Worm (Caenorhabditis elegans) whole organism, L2 larva: ENCODE data around the gene D2007.1.

Experiments used
- blmp-1 ChIP-seq: sonication (generic microtip); optimal IDR thresholded peaks from 2 replicates; lab custom pipeline; 2017; ENCODE audit warnings: missing genetic modification characterization, mild to moderate bottlenecking, missing compliant biosample characterization, antibody characterized with exemption, moderate library complexity; ENCODE audit not compliant: insufficient read depth
- egl-27 ChIP-seq: sonication (generic microtip); optimal IDR thresholded peaks from 3 replicates; lab custom pipeline; 2017; ENCODE audit warnings: missing biosample characterization, missing genetic modification reagents, missing genetic modification characterization
- lin-11 ChIP-seq: fragments of 150-350 bp; sonication (generic microtip); optimal IDR thresholded peaks from 2 replicates; lab custom pipeline; 2014; ENCODE audit warnings: missing biosample characterization, missing genetic modification characterization, inconsistent platforms, mixed read lengths
- nhr-12 ChIP-seq: fragments of 150-350 bp; optimal IDR thresholded peaks from 2 replicates; lab custom pipeline; 2014; ENCODE audit warnings: missing biosample characterization, missing genetic modification characterization

DNA sequence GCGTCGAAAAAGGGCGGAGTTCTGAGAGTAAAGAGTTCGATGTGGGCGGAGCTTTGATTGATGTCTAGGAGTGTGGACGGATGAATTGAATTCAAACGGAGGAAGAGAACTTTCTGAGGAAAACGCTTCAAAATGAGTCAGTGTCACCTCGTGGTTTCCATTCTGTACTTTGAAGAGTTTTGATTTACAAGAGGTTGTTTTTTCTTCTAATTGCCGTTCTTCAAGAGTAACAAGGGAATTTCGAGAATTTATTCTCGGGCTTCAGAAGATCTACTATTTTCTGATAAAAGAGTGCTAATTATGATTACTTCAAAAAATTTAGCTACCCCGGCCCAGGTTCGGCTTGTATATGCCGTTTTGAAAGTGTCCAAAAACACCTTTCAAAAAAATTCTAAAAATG, 21.0 kb downstream of the D2007.1 start, which contains the start of gene C50C3.12:
- no peak for TF ChIP-seq nhr-12
- no peak for TF ChIP-seq egl-27 (tag; lab: Kevin White, UChicago)
- TF ChIP-seq blmp-1 (tag; lab: Kevin White, UChicago), result no peak
- no peak for TF ChIP-seq lin-11 (tag; lab: Kevin White, UChicago)
